Worm (Caenorhabditis elegans) whole organism, L3 larva: Measurements from ENCODE around the gene F35H8.2.

ENCODE experiments used
- R02D3.7 ChIP-seq: fragments of 150-350 bp; optimal IDR thresholded peaks from 2 replicates; lab custom pipeline; 2014; ENCODE audit warnings: missing biosample characterization, missing genetic modification characterization
- ZK546.5 ChIP-seq: sonication (generic microtip); optimal IDR thresholded peaks from 2 replicates; lab custom pipeline; 2017; ENCODE audit warnings: missing biosample characterization, missing genetic modification characterization
- ceh-16 ChIP-seq: sonication (generic microtip); optimal IDR thresholded peaks from 2 replicates; lab custom pipeline; 2017; ENCODE audit warnings: missing biosample characterization, missing genetic modification characterization
- ceh-28 ChIP-seq: fragments of 150-350 bp; optimal IDR thresholded peaks from 2 replicates; lab custom pipeline; 2014; ENCODE audit warnings: missing biosample characterization, missing genetic modification reagents, missing genetic modification characterization
- ceh-82 ChIP-seq: fragments of 150-350 bp; optimal IDR thresholded peaks from 2 replicates; lab custom pipeline; 2014; ENCODE audit warnings: missing biosample characterization, missing genetic modification characterization
- ceh-9 ChIP-seq: sonication (generic microtip); optimal IDR thresholded peaks from 2 replicates; lab custom pipeline; 2018; ENCODE audit warnings: missing biosample characterization, missing genetic modification characterization
- daf-12 ChIP-seq: fragments of 150-350 bp; optimal IDR thresholded peaks from 2 replicates; lab custom pipeline; 2014; ENCODE audit warnings: missing biosample characterization, missing genetic modification reagents, missing genetic modification characterization
- egl-27 ChIP-seq: sonication (generic microtip); optimal IDR thresholded peaks from 4 replicates; lab custom pipeline; 2017; ENCODE audit warnings: missing biosample characterization, missing genetic modification reagents, missing genetic modification characterization
- egl-5 ChIP-seq: fragments of 150-350 bp; optimal IDR thresholded peaks from 2 replicates; lab custom pipeline; 2017; ENCODE audit warnings: missing biosample characterization, missing genetic modification reagents, missing genetic modification characterization, inconsistent platforms
- elt-1 ChIP-seq: fragments of 150-350 bp; optimal IDR thresholded peaks from 2 replicates; lab custom pipeline; 2014; ENCODE audit warnings: missing biosample characterization, missing genetic modification characterization
- elt-2 ChIP-seq: sonication (generic microtip); optimal IDR thresholded peaks from 2 replicates; lab custom pipeline; 2016; ENCODE audit warnings: missing genetic modification reagents, mild to moderate bottlenecking, missing genetic modification characterization, missing compliant biosample characterization
- elt-3 ChIP-seq, 3 experiments: fragments of 150-350 bp in 1 of 3; sonication (generic microtip) in 2 of 3; optimal IDR thresholded peaks; 2 replicates in 2 of 3; 4 replicates in 1 of 3; lab custom pipeline; 2014 to 2017; ENCODE audit warnings: missing biosample characterization in 3 of 3, missing genetic modification characterization in 3 of 3
- eor-1 ChIP-seq, 2 experiments: fragments of 150-350 bp; optimal IDR thresholded peaks; 2 replicates each; lab custom pipeline; 2014 to 2018; ENCODE audit warnings: missing biosample characterization in 2 of 2, missing genetic modification characterization in 2 of 2
- fkh-2 ChIP-seq: fragments of 150-350 bp; optimal IDR thresholded peaks from 2 replicates; lab custom pipeline; 2014; ENCODE audit warnings: missing biosample characterization, missing genetic modification reagents, missing genetic modification characterization
- fos-1 ChIP-seq: fragments of 150-350 bp; optimal IDR thresholded peaks from 2 replicates; lab custom pipeline; 2014; ENCODE audit warnings: missing biosample characterization, missing genetic modification characterization
- hmg-11 ChIP-seq: sonication (generic microtip); optimal IDR thresholded peaks from 2 replicates; lab custom pipeline; 2016; ENCODE audit warnings: missing genetic modification characterization, missing compliant biosample characterization
- jun-1 ChIP-seq: fragments of 150-350 bp; optimal IDR thresholded peaks from 2 replicates; lab custom pipeline; 2014; ENCODE audit warnings: missing biosample characterization, missing genetic modification reagents, missing genetic modification characterization
- lin-15B ChIP-seq: fragments of 150-350 bp; optimal IDR thresholded peaks from 2 replicates; lab custom pipeline; 2014; ENCODE audit warnings: missing biosample characterization, missing genetic modification characterization
- lin-39 ChIP-seq: fragments of 150-350 bp; optimal IDR thresholded peaks from 2 replicates; lab custom pipeline; 2018; ENCODE audit warnings: missing biosample characterization, missing genetic modification reagents, missing genetic modification characterization
- lsy-12 ChIP-seq: sonication (generic microtip); optimal IDR thresholded peaks from 2 replicates; lab custom pipeline; 2016; ENCODE audit warnings: mild to moderate bottlenecking, missing genetic modification characterization, missing compliant biosample characterization
- mdl-1 ChIP-seq: fragments of 150-350 bp; optimal IDR thresholded peaks from 2 replicates; lab custom pipeline; 2014; ENCODE audit warnings: missing biosample characterization, missing genetic modification characterization
- mml-1 ChIP-seq: fragments of 150-350 bp; sonication (generic microtip); optimal IDR thresholded peaks from 3 replicates; lab custom pipeline; 2014; ENCODE audit warnings: missing biosample characterization, missing genetic modification characterization
- nfya-1 ChIP-seq: sonication (generic microtip); optimal IDR thresholded peaks from 2 replicates; lab custom pipeline; 2017; ENCODE audit warnings: missing genetic modification characterization, mild to moderate bottlenecking, missing compliant biosample characterization, antibody characterized with exemption, moderate library complexity; ENCODE audit not compliant: insufficient read depth
- nhr-11 ChIP-seq: fragments of 150-350 bp; optimal IDR thresholded peaks from 2 replicates; lab custom pipeline; 2014; ENCODE audit warnings: missing biosample characterization, missing genetic modification characterization
- nhr-23 ChIP-seq: fragments of 150-350 bp; optimal IDR thresholded peaks from 2 replicates; lab custom pipeline; 2014; ENCODE audit warnings: missing biosample characterization, missing genetic modification reagents, missing genetic modification characterization
- nhr-25 ChIP-seq: sonication (generic microtip); optimal IDR thresholded peaks from 2 replicates; lab custom pipeline; 2017; ENCODE audit warnings: missing biosample characterization, missing genetic modification characterization
- nhr-28 ChIP-seq: fragments of 150-350 bp; optimal IDR thresholded peaks from 2 replicates; lab custom pipeline; 2014; ENCODE audit warnings: missing biosample characterization, missing genetic modification characterization
- nhr-43 ChIP-seq: sonication (generic microtip); optimal IDR thresholded peaks from 2 replicates; lab custom pipeline; 2016; ENCODE audit warnings: mild to moderate bottlenecking, missing genetic modification characterization, missing compliant biosample characterization; ENCODE audit not compliant: poor library complexity, severe bottlenecking
- nhr-67 ChIP-seq: fragments of 150-350 bp; optimal IDR thresholded peaks from 2 replicates; lab custom pipeline; 2014; ENCODE audit warnings: missing biosample characterization, missing genetic modification characterization
- nhr-76 ChIP-seq: fragments of 150-350 bp; sonication (generic microtip); optimal IDR thresholded peaks from 5 replicates; lab custom pipeline; 2014; ENCODE audit warnings: missing biosample characterization, missing genetic modification characterization
- pha-4 ChIP-seq: fragments of 150-350 bp; optimal IDR thresholded peaks from 2 replicates; lab custom pipeline; 2014; ENCODE audit warnings: missing biosample characterization, missing genetic modification reagents, missing genetic modification characterization
- pqm-1 ChIP-seq: fragments of 150-350 bp; optimal IDR thresholded peaks from 2 replicates; lab custom pipeline; 2017; ENCODE audit warnings: missing biosample characterization, missing genetic modification characterization, inconsistent platforms
- snpc-4 ChIP-seq: fragments of 150-350 bp; optimal IDR thresholded peaks from 2 replicates; lab custom pipeline; 2014; ENCODE audit warnings: missing biosample characterization, missing genetic modification characterization
- tbx-2 ChIP-seq: sonication (generic microtip); optimal IDR thresholded peaks from 2 replicates; lab custom pipeline; 2016; ENCODE audit warnings: mild to moderate bottlenecking, missing genetic modification characterization, missing compliant biosample characterization
- unc-39 ChIP-seq: sonication (generic microtip); optimal IDR thresholded peaks from 4 replicates; lab custom pipeline; 2017; ENCODE audit warnings: missing biosample characterization, missing genetic modification characterization
- ztf-11 ChIP-seq: fragments of 150-350 bp; optimal IDR thresholded peaks from 2 replicates; lab custom pipeline; 2014; ENCODE audit warnings: missing biosample characterization, missing genetic modification characterization
- ztf-4 ChIP-seq: fragments of 150-350 bp; optimal IDR thresholded peaks from 2 replicates; lab custom pipeline; 2014; ENCODE audit warnings: missing biosample characterization, missing genetic modification characterization

Gene F35H8.2

DNA sequence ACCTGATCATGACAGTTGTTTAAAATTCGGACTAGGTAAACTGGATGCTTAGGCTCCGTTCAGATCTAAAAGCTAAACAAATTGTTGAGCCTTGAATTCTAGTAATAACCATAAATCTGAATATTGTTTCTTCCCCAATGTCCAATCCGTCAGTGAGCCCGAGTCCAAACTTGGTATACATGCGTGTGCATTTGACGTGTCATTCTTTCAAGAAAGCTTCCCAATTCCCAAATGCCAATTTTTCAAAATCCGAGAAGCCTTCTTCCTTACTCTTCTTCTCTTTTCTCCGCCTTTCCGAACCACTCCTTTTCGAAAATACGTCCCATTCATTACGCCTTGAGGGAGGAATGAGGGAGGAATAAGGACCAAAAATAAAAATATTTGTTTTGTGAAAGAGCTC lies 21.4 kb downstream of the F35H8.2 start:
- TF ChIP-seq pqm-1 (tag; lab: Kevin White, UChicago) (no peak), lin-39 (tag; lab: Kevin White, UChicago) (peak; percentile 64)

DNA sequence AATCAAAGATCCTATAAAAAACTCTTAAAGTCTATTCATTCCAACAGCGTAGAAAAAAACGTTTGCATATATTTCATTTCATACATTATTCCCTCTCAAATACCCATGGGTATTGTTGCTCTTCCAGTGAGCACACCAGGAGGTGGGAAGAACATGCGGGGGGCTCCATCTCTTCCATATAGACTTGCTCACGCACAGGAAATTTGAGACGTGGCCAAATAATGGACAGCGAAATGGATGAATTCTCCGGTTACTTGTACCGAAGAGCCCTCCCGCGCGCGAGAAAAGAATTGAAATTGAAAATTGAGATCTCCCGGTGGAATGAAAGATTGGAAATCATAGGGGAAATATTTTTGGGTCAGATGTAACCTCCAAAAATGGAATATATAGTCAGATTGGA lies 22.3 kb downstream of the F35H8.2 start:
- TF ChIP-seq hmg-11 (no peak), eor-1 (tag; optimal IDR thresholded peaks at IDR 0.05; lab: Kevin White, UChicago) (no peak), nhr-67 (tag; lab: Kevin White, UChicago) (no peak), nhr-25 (tag; lab: Kevin White, UChicago) (no peak), pha-4 (peak; percentile 2), ceh-28 (no peak), ceh-82 (tag; lab: Kevin White, UChicago) (no peak)

DNA sequence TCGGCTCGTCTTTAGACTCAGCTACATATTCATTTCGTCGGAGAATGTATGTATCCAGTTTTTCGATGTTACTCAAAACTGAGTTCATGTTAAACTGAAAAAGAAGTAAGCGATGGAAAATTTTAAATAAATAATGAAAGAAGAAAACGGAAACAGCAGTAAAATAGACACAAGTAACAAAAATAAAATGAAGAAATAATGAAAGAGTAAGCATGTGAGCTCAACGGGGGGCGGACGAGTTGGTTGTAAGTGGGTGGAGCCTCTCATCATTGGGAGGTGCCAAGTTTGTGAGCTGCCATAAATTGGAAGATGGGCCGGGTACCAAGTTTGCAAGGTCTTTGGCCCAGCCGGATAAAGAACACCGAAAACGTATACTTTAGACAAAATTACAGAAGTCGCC lies 28.2 kb downstream of the F35H8.2 start, which contains the start of gene wee-1.1:
Gene wee-1.1 (minus strand): TSS at position 101 of the 400 bp plus-strand sequence.
- TF ChIP-seq unc-39 (tag; lab: Kevin White, UChicago) (no peak), ZK546.5 (tag; lab: Kevin White, UChicago) (no peak), elt-1 (tag; lab: Kevin White, UChicago) (no peak), lin-15B (no peak), elt-3 (tag; optimal IDR thresholded peaks at IDR 0.05; lab: Kevin White, UChicago) (no peak), ztf-11 (tag; lab: Kevin White, UChicago) (no peak), elt-2 (tag; lab: Kevin White, UChicago) (no peak), nhr-67 (tag; lab: Kevin White, UChicago) (no peak), ceh-82 (tag; lab: Kevin White, UChicago) (no peak), nhr-23 (tag; lab: Kevin White, UChicago) (no peak), fos-1 (tag; lab: Kevin White, UChicago) (no peak)

DNA sequence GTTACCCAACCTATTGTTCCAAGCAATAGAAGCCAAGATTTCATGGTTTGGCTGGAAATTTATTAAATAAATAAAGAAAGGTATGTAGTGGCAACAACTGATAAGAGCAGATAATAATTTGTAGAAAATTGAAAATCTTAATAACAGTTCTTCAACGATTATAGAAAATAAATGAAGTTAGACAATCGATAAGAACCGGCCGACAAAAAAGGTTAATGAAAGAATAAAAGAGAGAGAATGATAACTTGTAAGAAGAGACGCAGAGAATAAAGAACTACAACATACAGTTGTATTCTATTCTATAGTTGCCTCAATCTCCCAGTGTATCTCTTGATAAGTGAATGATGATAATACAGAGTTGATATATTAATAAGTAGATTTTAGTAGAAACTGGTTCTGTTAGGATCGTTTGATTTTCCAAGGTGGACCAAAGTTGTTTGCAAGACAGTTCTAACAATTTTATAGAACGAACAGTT lies 31.5 kb downstream of the F35H8.2 start, which contains the start of gene ugt-58:
Gene ugt-58 (minus strand): TSS at position 51 of the 476 bp plus-strand sequence.
- no peak for TF ChIP-seq R02D3.7 (tag; lab: Kevin White, UChicago)
- TF ChIP-seq nhr-28 (tag; lab: Kevin White, UChicago), result no peak
- TF ChIP-seq ZK546.5 (tag; lab: Kevin White, UChicago), result no peak
- TF ChIP-seq lsy-12 (tag; lab: Kevin White, UChicago), result no peak
- TF ChIP-seq lin-39 (tag; lab: Kevin White, UChicago), result no peak
- peak; percentile 31 for TF ChIP-seq nhr-11 (tag; lab: Kevin White, UChicago)
- no peak for TF ChIP-seq pqm-1 (tag; lab: Kevin White, UChicago)
- peak; percentile 57 for TF ChIP-seq nhr-23 (tag; lab: Kevin White, UChicago)
- peak; percentile 64 for TF ChIP-seq ceh-28
- TF ChIP-seq nhr-43, result no peak
- TF ChIP-seq pha-4, result no peak
- no peak for TF ChIP-seq mdl-1 (tag; lab: Kevin White, UChicago)
- no peak for TF ChIP-seq ceh-9 (tag; lab: Kevin White, UChicago)
- peak in 1 of 3 experiments; percentile 49 for TF ChIP-seq elt-3 (tag; optimal IDR thresholded peaks at IDR 0.05; lab: Kevin White, UChicago)
- TF ChIP-seq nhr-67 (tag; lab: Kevin White, UChicago), result no peak
- no peak for TF ChIP-seq ztf-4 (tag; lab: Kevin White, UChicago)
- TF ChIP-seq nhr-25 (tag; lab: Kevin White, UChicago), result peak; percentile 7
- TF ChIP-seq ceh-16, result no peak
- TF ChIP-seq elt-2 (tag; lab: Kevin White, UChicago), result peak; percentile 66
- TF ChIP-seq mml-1 (tag; lab: Kevin White, UChicago), result no peak
- no peak for TF ChIP-seq nhr-76 (tag; lab: Kevin White, UChicago)
- TF ChIP-seq snpc-4 (tag; lab: Kevin White, UChicago), result no peak
- no peak for TF ChIP-seq fkh-2 (tag; lab: Kevin White, UChicago)

DNA sequence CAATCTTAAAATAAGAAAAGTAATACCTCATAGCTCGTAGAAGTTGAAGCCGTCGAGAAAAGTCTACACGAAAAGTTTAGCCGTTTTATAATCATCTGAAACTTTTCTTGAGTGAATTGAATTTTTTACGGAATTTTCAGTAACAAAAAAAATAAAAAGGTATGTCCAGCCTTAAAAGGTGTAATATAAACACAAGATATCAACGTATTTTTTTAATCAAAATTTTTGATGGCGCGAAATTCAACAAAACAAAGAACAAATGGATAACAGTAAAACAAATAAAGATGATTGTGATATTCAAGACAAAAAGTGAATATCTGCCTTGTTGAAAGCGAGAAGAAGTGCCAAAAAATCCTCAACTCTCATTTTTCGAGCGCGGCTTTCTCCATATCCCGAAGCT lies 34.4 kb downstream of the F35H8.2 start, which contains the start of gene eral-1:
Gene eral-1 (minus strand): TSS at position 101 of the 400 bp plus-strand sequence.
- TF ChIP-seq nhr-23 (tag; lab: Kevin White, UChicago) (no peak), elt-2 (tag; lab: Kevin White, UChicago) (no peak), daf-12 (tag; lab: Kevin White, UChicago) (no peak), fos-1 (tag; lab: Kevin White, UChicago) (no peak), nhr-11 (tag; lab: Kevin White, UChicago) (no peak), unc-39 (tag; lab: Kevin White, UChicago) (no peak), nfya-1 (tag; lab: Kevin White, UChicago) (no peak), tbx-2 (no peak), elt-3 (tag; optimal IDR thresholded peaks at IDR 0.05; lab: Kevin White, UChicago) (no peak), nhr-25 (tag; lab: Kevin White, UChicago) (no peak), jun-1 (tag; lab: Kevin White, UChicago) (no peak), lsy-12 (tag; lab: Kevin White, UChicago) (no peak), egl-27 (tag; lab: Kevin White, UChicago) (no peak), mdl-1 (tag; lab: Kevin White, UChicago) (no peak), ztf-4 (tag; lab: Kevin White, UChicago) (no peak), egl-5 (tag; lab: Kevin White, UChicago) (no peak), lin-39 (tag; lab: Kevin White, UChicago) (no peak), nhr-28 (tag; lab: Kevin White, UChicago) (no peak), ceh-9 (tag; lab: Kevin White, UChicago) (no peak), lin-15B (no peak)
- TF ChIP-seq, all 47 proteins: peak for 0
